Fruit fly (Drosophila melanogaster) whole organism, wandering third instar larva: Measurements from ENCODE around the gene CG32071.

Source experiments
- Abd-B ChIP-seq: fragments of >200 bp; optimal IDR thresholded peaks from 2 replicates; lab custom pipeline; 2017; ENCODE audit warnings: missing biosample characterization, missing genetic modification characterization
- CG32264 ChIP-seq: fragments of 200-800 bp; sonication (Bioruptor generic); optimal IDR thresholded peaks from 2 replicates; lab custom pipeline; 2016; ENCODE audit warnings: missing biosample characterization, missing genetic modification characterization
- CG9705 ChIP-seq: fragments of 200-800 bp; sonication (Bioruptor generic); optimal IDR thresholded peaks from 2 replicates; lab custom pipeline; 2018; ENCODE audit warnings: missing biosample characterization, mild to moderate bottlenecking, missing genetic modification characterization
- CrebA ChIP-seq: fragments of 200-800 bp; sonication (Bioruptor generic); optimal IDR thresholded peaks from 2 replicates; lab custom pipeline; 2016; ENCODE audit warnings: missing biosample characterization, mild to moderate bottlenecking, missing genetic modification characterization, borderline replicate concordance
- Dfd ChIP-seq: fragments of >200 bp; optimal IDR thresholded peaks from 2 replicates; lab custom pipeline; 2017; ENCODE audit warnings: missing biosample characterization, missing genetic modification characterization
- Dif ChIP-seq: fragments of 200-275, 200-300 bp; sonication (Bioruptor generic); optimal IDR thresholded peaks from 2 replicates; lab custom pipeline; 2018; ENCODE audit warnings: missing biosample characterization, missing genetic modification characterization; ENCODE audit not compliant: partially characterized antibody
- GATAd ChIP-seq: sonication (Bioruptor generic); optimal IDR thresholded peaks from 2 replicates; lab custom pipeline; 2016; ENCODE audit warnings: missing biosample characterization, missing genetic modification characterization
- HLH106 ChIP-seq: fragments of 200-800 bp; optimal IDR thresholded peaks from 3 replicates; lab custom pipeline; 2019; ENCODE audit warnings: missing biosample characterization, mild to moderate bottlenecking, missing genetic modification characterization, moderate library complexity
- Hnf4 ChIP-seq: fragments of 200-800 bp; sonication (Bioruptor generic); optimal IDR thresholded peaks from 2 replicates; lab custom pipeline; 2016; ENCODE audit warnings: missing biosample characterization, mild to moderate bottlenecking, missing genetic modification characterization
- Hr83 ChIP-seq: fragments of 200-300 bp; sonication (Bioruptor generic); optimal IDR thresholded peaks from 2 replicates; lab custom pipeline; 2016; ENCODE audit warnings: missing biosample characterization, mild to moderate bottlenecking, missing genetic modification characterization, moderate library complexity; ENCODE audit not compliant: poor library complexity, severe bottlenecking
- Jra ChIP-seq: sonication (Bioruptor generic); optimal IDR thresholded peaks from 2 replicates; lab custom pipeline; 2016; ENCODE audit warnings: missing biosample characterization, missing genetic modification characterization
- Mio ChIP-seq: sonication (Bioruptor generic); optimal IDR thresholded peaks from 2 replicates; lab custom pipeline; 2016; ENCODE audit warnings: missing biosample characterization, missing genetic modification characterization
- Myc ChIP-seq: fragments of >200 bp; optimal IDR thresholded peaks from 2 replicates; lab custom pipeline; 2017
- N ChIP-seq: fragments of >200 bp; optimal IDR thresholded peaks from 2 replicates; lab custom pipeline; 2018; ENCODE audit warnings: missing biosample characterization, missing external identifiers, missing genetic modification characterization
- OdsH ChIP-seq: fragments of 200-800 bp; sonication (Bioruptor generic); optimal IDR thresholded peaks from 2 replicates; lab custom pipeline; 2016; ENCODE audit warnings: missing biosample characterization, mild to moderate bottlenecking, missing genetic modification characterization
- Rel ChIP-seq, 2 experiments: fragments of 200-800 bp; sonication (Bioruptor generic) in 1 of 2; optimal IDR thresholded peaks; 2 replicates in 1 of 2; 3 replicates in 1 of 2; lab custom pipeline; 2016 to 2019; ENCODE audit warnings: mild to moderate bottlenecking in 2 of 2, missing biosample characterization in 2 of 2, missing genetic modification characterization in 2 of 2, moderate library complexity in 1 of 2
- Sp1 ChIP-seq: fragments of 200-800 bp; sonication (Bioruptor generic); optimal IDR thresholded peaks from 3 replicates; lab custom pipeline; 2019; ENCODE audit warnings: missing biosample characterization, mild to moderate bottlenecking, missing genetic modification characterization, moderate library complexity
- Vsx2 ChIP-seq: fragments of 200-300, 225-300 bp; sonication (Bioruptor generic); optimal IDR thresholded peaks from 2 replicates; lab custom pipeline; 2018; ENCODE audit warnings: missing biosample characterization, missing genetic modification characterization; ENCODE audit not compliant: partially characterized antibody
- br ChIP-seq: fragments of 200-800 bp; sonication (Bioruptor generic); optimal IDR thresholded peaks from 2 replicates; lab custom pipeline; 2016; ENCODE audit warnings: missing biosample characterization, missing genetic modification characterization
- brk ChIP-seq: fragments of 200-800 bp; sonication (Bioruptor generic); optimal IDR thresholded peaks from 2 replicates; lab custom pipeline; 2016; ENCODE audit warnings: missing biosample characterization, mild to moderate bottlenecking, missing genetic modification characterization
- dsf ChIP-seq: sonication (Bioruptor generic); optimal IDR thresholded peaks from 2 replicates; lab custom pipeline; 2016; ENCODE audit warnings: missing biosample characterization, missing genetic modification characterization, borderline replicate concordance
- ey ChIP-seq: fragments of 200-800 bp; sonication (Bioruptor generic); optimal IDR thresholded peaks from 2 replicates; lab custom pipeline; 2016; ENCODE audit warnings: missing biosample characterization, missing genetic modification characterization
- foxo ChIP-seq, 2 experiments: fragments of 200-800 bp; sonication (Bioruptor generic); optimal IDR thresholded peaks; 2 replicates in 1 of 2; 3 replicates in 1 of 2; lab custom pipeline; 2016 to 2017; ENCODE audit warnings: missing biosample characterization in 2 of 2, missing genetic modification characterization in 2 of 2
- fru ChIP-seq: fragments of 200-800 bp; sonication (Bioruptor generic); optimal IDR thresholded peaks from 3 replicates; lab custom pipeline; 2016; ENCODE audit warnings: missing biosample characterization, mild to moderate bottlenecking, missing genetic modification characterization
- h ChIP-seq: fragments of 200-800 bp; sonication (Bioruptor generic); optimal IDR thresholded peaks from 3 replicates; lab custom pipeline; 2016; ENCODE audit warnings: missing biosample characterization, mild to moderate bottlenecking, missing genetic modification characterization
- lola ChIP-seq: fragments of >200 bp; optimal IDR thresholded peaks from 2 replicates; lab custom pipeline; 2017; ENCODE audit warnings: missing biosample characterization, missing genetic modification characterization
- pan ChIP-seq: fragments of >200 bp; optimal IDR thresholded peaks from 2 replicates; lab custom pipeline; 2017
- psq ChIP-seq: fragments of 200-800 bp; sonication (Bioruptor generic); optimal IDR thresholded peaks from 3 replicates; lab custom pipeline; 2017; ENCODE audit warnings: missing biosample characterization, mild to moderate bottlenecking, missing genetic modification characterization, moderate library complexity
- rgr ChIP-seq: fragments of 200-800 bp; sonication (Bioruptor generic); optimal IDR thresholded peaks from 3 replicates; lab custom pipeline; 2016; ENCODE audit warnings: missing biosample characterization, mild to moderate bottlenecking, missing genetic modification characterization
- sage ChIP-seq: fragments of 200-800 bp; sonication (Bioruptor generic); optimal IDR thresholded peaks from 2 replicates; lab custom pipeline; 2016; ENCODE audit warnings: missing biosample characterization, mild to moderate bottlenecking, missing genetic modification characterization
- sv ChIP-seq: fragments of 200-800 bp; sonication (Bioruptor generic); optimal IDR thresholded peaks from 3 replicates; lab custom pipeline; 2016; ENCODE audit warnings: missing biosample characterization, missing genetic modification characterization
- usp ChIP-seq: fragments of >200 bp; optimal IDR thresholded peaks from 2 replicates; lab custom pipeline; 2017; ENCODE audit warnings: missing biosample characterization, missing genetic modification characterization

The CG32071 gene

dm6 chr3L:11103773-11104172, at the start of gene CG32071:
CG32071 (minus strand) TSS chr3L:11103873.
- TF ChIP-seq br (GFP tag; lab: Kevin White, UChicago) (no peak), Abd-B (no peak), Vsx2 (GFP tag; lab: Kevin White, UChicago) (no peak), lola (GFP tag; lab: Kevin White, UChicago) (no peak), CrebA (no peak), dsf (GFP tag; lab: Kevin White, UChicago) (no peak), GATAd (GFP tag; lab: Kevin White, UChicago) (no peak), pan (lab: Kevin White, UChicago) (no peak), brk (GFP tag; lab: Kevin White, UChicago) (no peak), N (GFP tag; lab: Kevin White, UChicago) (no peak), usp (GFP tag; lab: Kevin White, UChicago) (no peak), Sp1 (GFP tag; lab: Kevin White, UChicago) (no peak), Dif (GFP tag; lab: Kevin White, UChicago) (no peak), CG32264 (no peak), Rel (GFP tag; optimal IDR thresholded peaks at IDR 0.05; lab: Kevin White, UChicago) (no peak), Rel (tag; optimal IDR thresholded peaks at IDR 0.05; lab: Kevin White, UChicago) (no peak)

- TF ChIP-seq Dfd (GFP tag; lab: Kevin White, UChicago) (no peak), Myc (lab: Kevin White, UChicago) (no peak), OdsH (GFP tag; lab: Kevin White, UChicago) (no peak), usp (GFP tag; lab: Kevin White, UChicago) (no peak), Abd-B (no peak), foxo (GFP tag; optimal IDR thresholded peaks at IDR 0.05; lab: Kevin White, UChicago) (no peak), CrebA (no peak), CG9705 (no peak), fru (no peak), Hr83 (no peak), Dif (GFP tag; lab: Kevin White, UChicago) (no peak), Sp1 (GFP tag; lab: Kevin White, UChicago) (no peak)
Measured at dm6 chr3L:11150735-11151287, 47.1 kb upstream of the CG32071 start, which contains the start of gene CG6216. CG6216 (minus strand) TSS chr3L:11150785.

dm6 chr3L:11148478-11149251, 45.0 kb upstream of the CG32071 start:
- TF ChIP-seq h (GFP tag; lab: Kevin White, UChicago) (no peak), Jra (no peak), Dif (GFP tag; lab: Kevin White, UChicago) (no peak), Hr83 (no peak), sage (no peak)

dm6 chr3L:11147675-11148074, 44.0 kb upstream of the CG32071 start:
- TF ChIP-seq h (GFP tag; lab: Kevin White, UChicago) (no peak), ey (GFP tag; lab: Kevin White, UChicago) (no peak), sv (GFP tag; lab: Kevin White, UChicago) (no peak), CG9705 (no peak), CrebA (no peak), foxo (GFP tag; optimal IDR thresholded peaks at IDR 0.05; lab: Kevin White, UChicago) (no peak), lola (GFP tag; lab: Kevin White, UChicago) (no peak), Jra (no peak), N (GFP tag; lab: Kevin White, UChicago) (no peak), rgr (GFP tag; lab: Kevin White, UChicago) (no peak), dsf (GFP tag; lab: Kevin White, UChicago) (no peak), fru (no peak), Rel (GFP tag; optimal IDR thresholded peaks at IDR 0.05; lab: Kevin White, UChicago) (no peak), Rel (tag; optimal IDR thresholded peaks at IDR 0.05; lab: Kevin White, UChicago) (no peak), Hr83 (no peak), OdsH (GFP tag; lab: Kevin White, UChicago) (no peak), Mio (GFP tag; lab: Kevin White, UChicago) (no peak), Vsx2 (GFP tag; lab: Kevin White, UChicago) (no peak)

- TF ChIP-seq Sp1 (GFP tag; lab: Kevin White, UChicago) (no peak), Rel (GFP tag; optimal IDR thresholded peaks at IDR 0.05; lab: Kevin White, UChicago) (no peak), Rel (tag; optimal IDR thresholded peaks at IDR 0.05; lab: Kevin White, UChicago) (no peak), psq (no peak), sage (no peak), HLH106 (tag; lab: Kevin White, UChicago) (no peak), Mio (GFP tag; lab: Kevin White, UChicago) (no peak), Hnf4 (GFP tag; lab: Kevin White, UChicago) (no peak), Dif (GFP tag; lab: Kevin White, UChicago) (no peak), usp (GFP tag; lab: Kevin White, UChicago) (no peak), N (GFP tag; lab: Kevin White, UChicago) (no peak)
- TF ChIP-seq, all 38 proteins: peak for 0
Measured at dm6 chr3L:11145065-11145464, 41.4 kb upstream of the CG32071 start.
